Fruit fly (Drosophila melanogaster): Measurements from ENCODE around the gene bigmax.

bigmax gene

DNA sequence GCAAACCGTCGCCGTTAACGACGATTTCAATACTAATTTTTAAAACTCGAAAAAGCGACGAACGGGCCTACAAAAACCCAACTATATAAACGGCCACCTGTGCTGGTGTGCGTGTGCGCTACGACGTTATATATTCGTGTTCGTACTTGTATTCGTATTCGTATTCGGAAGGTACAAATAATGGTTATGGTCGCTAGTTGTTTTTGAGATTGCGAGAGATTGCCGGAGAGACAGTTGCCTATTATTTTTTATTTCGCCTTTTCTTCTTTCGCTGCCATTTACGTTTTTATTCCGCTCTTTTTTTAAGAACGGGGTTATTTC, 6.6 kb downstream of the bigmax start (continued):
- no peak for TF ChIP-seq corto (GFP tag; optimal IDR thresholded peaks at IDR 0.05)
- TF ChIP-seq nau (GFP tag; optimal IDR thresholded peaks at IDR 0.05), result no peak
- no peak for TF ChIP-seq lilli (GFP tag; optimal IDR thresholded peaks at IDR 0.05)
- TF ChIP-seq Dad (GFP tag; optimal IDR thresholded peaks at IDR 0.05), result no peak
- no peak for TF ChIP-seq sug (tag; optimal IDR thresholded peaks at IDR 0.05)
- TF ChIP-seq Dll (GFP tag; IDR thresholded peaks at IDR 0.05; ENCODE audit: partially characterized antibody), result no peak
- TF ChIP-seq aop (GFP tag; IDR thresholded peaks at IDR 0.05), result no peak
- no peak for TF ChIP-seq CG8388 (GFP tag; optimal IDR thresholded peaks at IDR 0.05)
- no peak for TF ChIP-seq CG17802 (tag; optimal IDR thresholded peaks at IDR 0.05)
- TF ChIP-seq Opbp (GFP tag; IDR thresholded peaks at IDR 0.05; ENCODE audit: partially characterized antibody), result 0 out of 3 replicates have a peak, but pooled peaks have one; percentile 43
- TF ChIP-seq Nf-YC (tag; optimal IDR thresholded peaks at IDR 0.05), result no peak
- TF ChIP-seq insv (GFP tag; optimal IDR thresholded peaks at IDR 0.05), result no peak
- TF ChIP-seq stwl (tag; optimal IDR thresholded peaks at IDR 0.05), result no peak
- TF ChIP-seq Hr51 (GFP tag; optimal IDR thresholded peaks at IDR 0.05), result no peak
- no peak for TF ChIP-seq CG1233 (GFP tag; optimal IDR thresholded peaks at IDR 0.05)
- TF ChIP-seq Nf-YB (GFP tag; optimal IDR thresholded peaks at IDR 0.05), result no peak
- peak; percentile 42; the same call in 1 of the 2 replicates for TF ChIP-seq bbx (GFP tag; IDR thresholded peaks at IDR 0.05; ENCODE audit: partially characterized antibody)
- no peak for TF ChIP-seq mam (GFP tag; optimal IDR thresholded peaks at IDR 0.05)
- TF ChIP-seq trem (tag; optimal IDR thresholded peaks at IDR 0.05), result no peak
- TF ChIP-seq ro (GFP tag; IDR thresholded peaks at IDR 0.05), result no peak
- no peak for TF ChIP-seq chif (GFP tag; optimal IDR thresholded peaks at IDR 0.05)
- no peak for TF ChIP-seq TFAM (GFP tag; optimal IDR thresholded peaks at IDR 0.05)
- TF ChIP-seq Med (GFP tag), result no peak
- TF ChIP-seq tio (GFP tag; optimal IDR thresholded peaks at IDR 0.05), result no peak
- TF ChIP-seq CG12769 (tag; optimal IDR thresholded peaks at IDR 0.05), result peak; percentile 31
- no peak for TF ChIP-seq shn (GFP tag; optimal IDR thresholded peaks at IDR 0.05)
- no peak for TF ChIP-seq CG15601 (tag; optimal IDR thresholded peaks at IDR 0.05)
- TF ChIP-seq ewg (GFP tag; optimal IDR thresholded peaks at IDR 0.05), result no peak
- no peak for TF ChIP-seq Elba2 (GFP tag; optimal IDR thresholded peaks at IDR 0.05)
- TF ChIP-seq da (GFP tag; optimal IDR thresholded peaks at IDR 0.05), result no peak
- no peak for TF ChIP-seq dmrt11E (tag; optimal IDR thresholded peaks at IDR 0.05)
- TF ChIP-seq gsb (GFP tag; IDR thresholded peaks at IDR 0.05), result no peak
- no peak for TF ChIP-seq schlank (tag; optimal IDR thresholded peaks at IDR 0.05)
- TF ChIP-seq CG12391 (tag; optimal IDR thresholded peaks at IDR 0.05), result no peak
- TF ChIP-seq MESR4 (GFP tag; optimal IDR thresholded peaks at IDR 0.05), result no peak
- TF ChIP-seq otp (GFP tag; IDR thresholded peaks at IDR 0.05), result no peak
- no peak for TF ChIP-seq row (GFP tag; IDR thresholded peaks at IDR 0.05)
- no peak for TF ChIP-seq CG4360 (GFP tag; IDR thresholded peaks at IDR 0.05)
- no peak for TF ChIP-seq CG9437 (GFP tag; optimal IDR thresholded peaks at IDR 0.05)
- TF ChIP-seq Bgb (GFP tag; IDR thresholded peaks at IDR 0.05; ENCODE audit: partially characterized antibody), result 0 out of 2 replicates have a peak, but pooled peaks have one; percentile 27
- TF ChIP-seq prd (optimal IDR thresholded peaks at IDR 0.05), result no peak
- TF ChIP-seq prd (GFP tag; IDR thresholded peaks at IDR 0.05), result no peak
- no peak for TF ChIP-seq CG12236 (GFP tag; optimal IDR thresholded peaks at IDR 0.05)
- TF ChIP-seq dan (GFP tag; IDR thresholded peaks at IDR 0.05), result no peak
- no peak for TF ChIP-seq wek (GFP tag; optimal IDR thresholded peaks at IDR 0.05)
- TF ChIP-seq klu (GFP tag; IDR thresholded peaks at IDR 0.05), result no peak
- TF ChIP-seq CG11695 (GFP tag; IDR thresholded peaks at IDR 0.05), result no peak
- TF ChIP-seq CG2199 (GFP tag; IDR thresholded peaks at IDR 0.05), result 0 out of 3 replicates have a peak, but pooled peaks have one; percentile 6
- no peak for TF ChIP-seq HLH4C (GFP tag; IDR thresholded peaks at IDR 0.05; ENCODE audit: partially characterized antibody)
- no peak for TF ChIP-seq CG4707 (GFP tag; optimal IDR thresholded peaks at IDR 0.05)
- no peak for TF ChIP-seq CG4404 (GFP tag; IDR thresholded peaks at IDR 0.05)

Measured in whole organism, embryonic.